Fruit fly (Drosophila melanogaster) ovary, adult (tissue): Measurements from ENCODE around the gene SoYb.

ENCODE experiments used
- CG17801 ChIP-seq: fragments of 200-800 bp; optimal IDR thresholded peaks from 2 replicates; lab custom pipeline; 2019; ENCODE audit warnings: missing biosample characterization, mild to moderate bottlenecking, missing genetic modification characterization, moderate library complexity; ENCODE audit not compliant: partially characterized antibody

Gene SoYb

DNA sequence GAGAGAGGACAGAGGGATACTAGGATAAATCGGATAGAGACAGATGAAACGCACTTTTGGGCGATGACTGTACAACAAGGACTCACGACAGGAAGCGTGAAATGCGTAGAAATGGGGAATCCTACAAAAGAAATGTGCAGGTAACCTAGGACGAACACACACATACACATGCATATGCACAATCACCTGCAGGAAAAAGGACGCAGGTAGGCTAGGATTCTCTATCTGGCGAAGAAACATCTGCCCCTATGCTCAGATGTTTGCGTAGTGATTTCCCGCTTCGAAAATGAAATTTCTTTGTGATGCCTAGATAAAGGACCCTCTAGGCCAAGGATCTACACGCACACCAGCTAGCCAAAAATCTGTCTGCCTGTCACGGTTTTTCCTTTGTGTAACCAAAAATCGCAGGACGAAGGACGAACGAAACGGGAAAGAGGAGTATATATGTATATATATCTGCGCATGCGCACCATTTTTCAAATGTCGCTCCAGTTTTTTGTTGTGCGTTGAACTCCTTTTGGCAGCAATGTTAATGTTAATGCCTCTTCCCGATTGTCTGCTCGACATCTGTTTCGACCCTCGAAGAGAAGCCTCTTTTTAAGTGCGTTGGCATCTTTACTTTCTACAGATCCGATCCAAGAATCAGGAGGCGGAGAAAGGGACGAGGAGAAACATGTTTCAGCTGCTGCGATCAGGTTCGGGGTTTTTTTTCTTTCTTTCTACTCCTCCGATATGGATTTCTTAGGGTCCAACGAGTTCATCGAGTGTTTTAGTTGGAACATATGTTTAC is 14.1 kb downstream of the SoYb start:
- no peak for TF ChIP-seq CG17801 (GFP tag; lab: Kevin White, UChicago)

DNA sequence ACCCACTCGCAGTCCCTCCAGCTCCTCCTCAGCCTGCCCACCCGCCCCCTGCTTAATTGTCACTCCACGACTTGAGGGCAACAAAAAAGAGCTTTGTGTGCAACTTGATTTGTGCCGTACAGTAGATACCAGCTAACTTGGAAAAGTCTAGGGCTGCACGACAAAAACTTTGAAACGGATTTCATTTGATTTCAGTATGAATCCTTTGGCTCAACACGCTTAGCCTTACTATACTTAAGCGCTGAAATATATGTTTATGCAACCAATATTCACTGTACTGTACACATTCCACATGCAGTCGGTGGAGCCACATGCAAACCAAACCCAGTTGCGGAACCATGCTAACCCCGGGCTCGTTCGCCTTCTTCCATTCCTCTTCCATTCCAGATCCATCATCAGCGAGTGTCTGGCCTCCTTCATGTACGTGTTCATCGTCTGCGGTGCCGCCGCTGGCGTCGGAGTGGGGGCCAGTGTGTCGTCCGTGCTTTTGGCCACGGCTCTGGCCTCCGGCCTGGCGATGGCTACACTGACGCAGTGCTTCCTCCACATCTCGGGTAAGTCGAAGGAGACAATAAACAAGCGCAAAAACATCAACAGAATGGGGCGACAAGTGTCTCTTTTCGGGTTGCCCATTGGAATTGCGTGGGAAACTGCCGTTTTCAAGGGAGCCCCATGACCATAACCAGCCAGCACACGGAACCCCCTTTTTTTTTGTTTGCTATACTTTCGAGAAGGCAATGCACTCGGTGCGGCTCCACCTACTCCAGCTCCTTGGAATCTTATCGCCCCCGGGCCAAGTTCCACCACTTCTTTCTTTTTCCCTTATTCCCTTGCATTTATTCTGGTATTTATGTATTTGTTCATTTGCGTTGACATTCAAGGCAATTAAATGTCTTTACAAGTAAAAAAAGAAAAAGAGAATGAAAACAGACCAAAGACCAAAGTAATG is 15.9 kb downstream of the SoYb start:
- peak; percentile 80 for TF ChIP-seq CG17801 (GFP tag; lab: Kevin White, UChicago)

DNA sequence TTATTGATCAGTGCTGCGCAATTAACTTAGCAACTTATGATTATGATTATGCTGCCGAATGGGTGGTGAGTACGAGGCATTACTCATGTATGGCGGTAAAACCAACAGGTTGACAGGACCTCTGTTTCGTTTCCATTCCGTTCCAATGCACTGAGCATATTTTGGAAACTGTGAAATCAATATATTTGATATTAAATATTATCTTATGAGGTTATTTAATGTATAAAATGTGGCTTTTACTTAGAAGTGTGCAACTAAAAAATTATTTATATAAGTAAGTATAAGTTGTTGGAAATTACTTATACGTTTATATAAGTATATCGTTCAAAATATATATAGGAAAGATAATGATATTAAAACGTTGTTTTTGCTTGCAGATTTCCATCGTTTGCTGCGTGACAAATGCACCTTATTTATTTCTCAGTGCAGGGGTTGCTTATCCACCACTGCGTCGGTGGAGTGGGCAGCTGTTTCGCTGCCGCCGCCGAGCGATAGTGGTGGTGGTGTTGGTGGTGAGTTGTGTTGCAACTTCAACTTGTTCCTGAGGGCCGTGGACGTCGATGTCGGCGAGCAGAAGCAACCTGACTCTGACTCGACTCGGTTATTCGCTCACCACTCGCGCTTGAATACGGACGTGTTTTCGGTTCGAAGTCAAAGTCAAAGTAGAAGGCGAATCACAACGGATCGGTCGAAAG is 18.3 kb downstream of the SoYb start, which contains the start of gene bib:
Gene bib, plus strand, starts transcription at position 568 of the 695 bp plus-strand sequence.
- no peak for TF ChIP-seq CG17801 (GFP tag; lab: Kevin White, UChicago)

DNA sequence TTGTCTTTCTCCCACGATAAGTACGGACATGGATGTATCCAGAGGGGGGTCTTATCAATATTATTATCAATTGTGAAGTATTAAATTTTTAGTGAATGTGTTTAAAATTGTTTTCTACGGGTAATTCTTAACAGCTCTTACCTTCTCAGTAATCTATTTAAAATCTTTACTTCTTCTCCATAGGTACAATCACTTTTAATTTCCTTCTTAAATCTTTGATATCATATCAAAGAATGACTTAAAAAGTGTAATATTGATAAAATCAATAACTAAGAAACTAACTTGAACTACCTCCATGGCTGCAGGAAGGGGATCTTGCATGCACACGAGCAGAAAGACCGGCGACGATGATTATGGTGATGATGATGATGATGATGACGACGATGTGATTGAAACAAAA is 20.0 kb downstream of the SoYb start:
- TF ChIP-seq CG17801 (GFP tag; lab: Kevin White, UChicago), result no peak

DNA sequence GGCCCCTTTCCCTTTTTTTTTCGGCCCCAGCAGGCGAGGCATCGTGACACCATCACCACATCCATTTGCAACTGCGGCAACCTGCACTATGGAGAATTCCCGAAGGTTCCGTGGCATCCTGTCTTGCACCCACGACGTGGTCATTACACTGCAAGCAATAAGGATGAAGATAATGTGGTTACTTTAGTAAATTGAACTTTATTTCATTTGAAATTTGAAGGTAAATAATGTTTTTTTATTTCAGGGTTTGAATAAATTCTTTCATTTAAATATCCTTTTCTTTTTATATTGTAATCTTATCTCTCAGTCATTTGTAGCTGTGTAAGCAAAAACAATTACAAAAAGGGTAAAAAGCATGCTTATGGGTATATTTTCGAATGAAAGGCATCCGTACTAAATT is 20.7 kb downstream of the SoYb start:
- no peak for TF ChIP-seq CG17801 (GFP tag; lab: Kevin White, UChicago)

DNA sequence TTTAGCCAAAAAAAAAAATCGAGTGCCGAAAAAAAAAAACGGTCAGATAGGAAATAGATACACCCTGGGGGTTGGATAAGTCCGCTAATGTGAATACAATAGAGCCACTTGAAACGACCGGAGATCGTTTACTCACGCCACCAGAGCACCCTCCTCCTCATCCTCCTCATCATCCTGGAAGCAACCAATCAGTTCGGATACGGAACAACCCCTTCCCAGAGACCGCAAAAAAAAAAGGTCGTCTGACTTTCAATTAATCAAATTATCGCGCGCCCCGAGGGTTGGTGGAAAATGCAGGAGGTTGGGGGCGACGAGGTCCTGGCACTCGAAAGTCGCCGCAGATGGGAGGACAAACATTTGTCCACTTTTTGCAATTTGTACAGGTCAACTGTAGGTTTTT is 29.9 kb downstream of the SoYb start:
- TF ChIP-seq CG17801 (GFP tag; lab: Kevin White, UChicago), result no peak

DNA sequence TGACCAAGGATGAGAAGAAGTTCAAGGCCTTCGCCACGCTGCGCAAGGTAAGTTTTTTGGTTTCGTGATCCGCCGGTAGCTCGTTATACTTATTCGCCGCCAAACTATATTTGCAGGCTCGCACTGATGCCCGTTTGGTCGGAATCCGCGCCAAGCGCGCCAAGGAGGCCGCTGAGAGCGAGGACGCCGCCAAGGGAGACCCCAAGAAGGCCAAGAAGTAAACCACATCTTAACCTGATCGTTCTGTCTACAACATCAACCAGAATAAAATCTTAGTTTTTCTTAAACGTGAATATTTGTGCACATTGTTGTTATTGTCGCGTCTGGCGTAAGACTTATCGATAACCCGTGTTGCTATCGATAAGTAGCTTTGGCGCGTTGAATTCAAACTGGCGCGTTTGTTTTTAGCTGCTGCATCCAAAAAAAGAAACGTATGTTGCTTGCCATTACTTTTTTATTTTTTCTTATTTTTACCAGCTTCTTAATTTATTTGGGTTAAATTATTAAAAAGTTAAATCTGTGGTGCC is 34.3 kb downstream of the SoYb start:
- TF ChIP-seq CG17801 (GFP tag; lab: Kevin White, UChicago), result no peak

DNA sequence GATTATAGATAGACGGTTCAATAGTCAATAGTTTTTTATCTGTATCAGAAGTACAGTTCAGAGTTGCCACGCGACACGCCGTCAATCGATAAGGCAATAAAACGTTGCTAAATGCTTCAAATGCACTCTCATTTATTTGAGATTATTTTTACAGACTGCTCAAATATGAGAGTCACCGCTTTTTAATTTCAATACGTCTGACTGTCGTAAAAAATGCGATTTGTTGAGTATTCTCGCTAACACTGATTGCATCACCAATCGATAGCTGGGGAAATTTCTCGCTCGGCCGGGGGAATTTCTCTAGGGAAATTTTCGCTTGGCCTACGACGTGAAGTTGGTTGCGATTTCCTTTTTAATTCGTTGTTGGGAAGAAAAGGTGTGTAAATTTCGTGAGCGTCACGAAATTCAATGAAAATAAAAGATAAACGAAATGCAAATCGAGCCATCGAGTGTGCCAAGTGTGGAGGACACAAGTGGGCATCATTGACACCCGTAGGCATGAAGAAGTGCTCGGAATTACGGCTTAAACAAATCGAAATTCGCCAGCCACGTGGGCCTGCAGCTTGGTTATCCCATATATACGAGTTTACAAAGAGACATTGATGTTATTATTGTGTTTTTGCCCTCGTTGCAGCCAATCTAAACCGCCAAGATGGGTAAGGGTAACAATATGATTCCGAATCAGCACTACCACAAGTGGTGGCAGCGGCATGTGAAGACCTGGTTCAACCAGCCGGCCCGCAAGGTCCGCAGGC is 35.4 kb downstream of the SoYb start, which contains the start of the genes Dref and RpL13:
Gene Dref, minus strand, starts transcription at position 247 of the 755 bp plus-strand sequence.
Gene RpL13, plus strand, starts transcription at position 331 of the 755 bp plus-strand sequence.
- TF ChIP-seq CG17801 (GFP tag; lab: Kevin White, UChicago), result peak; percentile 93

DNA sequence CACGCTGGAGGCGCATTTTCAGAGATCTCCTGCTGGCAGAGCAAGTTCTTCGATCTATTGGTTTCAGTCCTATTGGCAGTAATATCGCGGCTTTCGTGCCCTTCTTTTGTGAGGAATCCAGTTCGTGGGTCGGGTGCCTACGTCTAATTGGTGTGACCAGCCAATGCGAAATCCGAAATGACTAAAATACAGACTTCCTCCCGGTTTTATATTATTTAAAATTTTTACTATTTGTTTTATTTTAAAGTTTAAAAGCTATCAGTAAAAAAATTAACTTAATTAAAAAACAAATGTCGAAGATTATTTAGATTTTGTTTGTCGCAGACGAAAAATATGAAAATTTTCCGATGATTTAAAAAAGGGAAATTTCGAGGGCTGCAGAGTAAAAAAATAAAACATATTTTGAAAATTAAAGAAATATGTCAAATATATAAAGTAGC is 38.9 kb downstream of the SoYb start, which contains the start of gene CG5850:
Gene CG5850, minus strand, starts transcription at position 347 of the 440 bp plus-strand sequence.
- peak; percentile 18 for TF ChIP-seq CG17801 (GFP tag; lab: Kevin White, UChicago)

DNA sequence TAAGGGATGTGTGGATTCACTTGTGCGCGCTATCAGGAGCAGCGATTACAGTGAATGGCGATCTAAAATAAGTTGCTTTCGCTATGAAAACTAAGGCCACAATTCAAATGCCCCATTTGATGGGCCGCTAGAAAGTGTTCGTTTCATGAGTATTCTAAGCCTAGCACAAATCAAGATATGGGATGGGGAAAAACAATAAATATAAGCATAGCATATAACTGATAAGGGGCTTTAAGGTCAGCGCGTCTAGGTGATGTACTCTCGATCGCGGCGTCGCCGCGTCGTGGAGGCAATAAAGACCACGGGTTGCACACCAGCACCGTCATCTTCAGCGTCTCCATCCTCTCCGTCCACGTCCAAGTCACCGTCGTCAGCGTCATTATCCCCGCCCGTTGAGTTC is 41.8 kb downstream of the SoYb start:
- TF ChIP-seq CG17801 (GFP tag; lab: Kevin White, UChicago), result no peak

DNA sequence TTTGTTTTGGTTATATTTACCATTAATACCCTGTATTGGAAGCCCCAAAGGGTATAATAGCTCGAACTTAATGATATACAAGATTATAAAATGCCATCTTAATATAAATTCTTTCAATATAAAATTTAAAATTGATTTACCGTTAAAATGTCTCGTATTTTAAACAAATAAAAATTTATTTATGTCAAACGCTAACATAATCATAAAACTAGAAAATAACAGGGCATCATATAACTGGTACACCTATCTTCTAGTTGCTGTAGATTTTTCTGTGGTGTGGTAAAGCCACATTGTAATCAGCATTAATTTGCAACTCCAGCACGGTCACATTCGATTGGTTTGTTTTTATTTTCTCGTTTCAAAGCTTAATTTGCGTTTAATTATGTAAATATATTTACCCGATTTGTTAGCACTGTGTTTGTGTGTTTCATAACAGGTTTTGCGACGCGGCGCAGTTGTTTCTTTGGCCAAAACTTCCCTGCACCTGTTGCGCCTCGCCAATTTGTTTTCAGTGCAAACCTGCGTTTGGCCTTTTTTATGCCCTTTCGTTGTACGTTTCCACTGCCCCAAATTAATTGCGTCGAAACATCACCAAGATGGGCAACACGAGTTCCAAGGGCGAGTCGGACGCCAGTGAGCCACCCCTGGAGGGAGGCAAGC is 45.4 kb downstream of the SoYb start, which contains the start of the genes CG4658 and CG5846:
Gene CG4658, plus strand, starts transcription at position 140 of the 660 bp plus-strand sequence.
Gene CG5846, minus strand, starts transcription at position 245 of the 660 bp plus-strand sequence.
- peak; percentile 96 for TF ChIP-seq CG17801 (GFP tag; lab: Kevin White, UChicago)

DNA sequence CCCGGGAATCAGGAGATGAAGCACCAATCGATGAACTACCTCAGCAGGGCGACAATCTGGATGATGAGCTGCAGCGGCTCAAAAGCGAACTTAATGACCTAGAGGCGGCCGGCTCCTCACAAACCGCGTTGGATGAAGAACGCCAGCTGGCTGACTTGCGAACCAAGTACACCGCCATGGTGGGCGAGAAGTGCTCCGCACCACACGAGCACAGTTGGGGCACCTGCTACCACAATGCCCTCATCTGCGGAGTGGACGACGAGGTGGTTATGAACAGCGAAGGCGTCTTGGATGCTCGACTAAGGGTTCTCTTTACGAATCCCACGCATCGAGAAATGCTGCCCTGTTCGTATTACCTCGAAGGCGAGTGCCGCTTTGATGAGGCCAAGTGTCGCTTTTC is 47.8 kb downstream of the SoYb start:
- no peak for TF ChIP-seq CG17801 (GFP tag; lab: Kevin White, UChicago)

DNA sequence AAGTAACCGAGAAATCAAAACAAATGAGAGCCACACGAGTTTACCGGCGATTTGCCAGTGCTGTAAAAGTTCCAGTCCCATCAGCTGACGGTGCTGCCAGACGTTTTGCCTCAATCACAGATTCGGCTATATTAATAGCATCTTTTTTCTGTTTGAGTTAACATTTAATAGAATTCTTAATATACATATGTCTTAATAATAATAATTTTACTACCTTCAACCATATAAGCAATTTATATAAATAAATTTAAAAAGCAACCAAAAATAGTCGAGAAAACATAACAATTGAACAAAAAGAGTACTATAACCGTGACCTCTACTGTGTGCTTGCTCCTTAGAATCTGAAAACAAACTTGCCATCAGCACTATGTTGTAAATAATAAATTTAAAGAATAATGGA is 48.4 kb downstream of the SoYb start, which contains the start of the genes CG13126 and CG4709:
Gene CG13126, minus strand, starts transcription at position 63 of the 400 bp plus-strand sequence.
Gene CG4709, plus strand, starts transcription at position 207 of the 400 bp plus-strand sequence.
- TF ChIP-seq CG17801 (GFP tag; lab: Kevin White, UChicago), result peak; percentile 94
